Fruit fly (Drosophila melanogaster) S2 (cell line): ENCODE results near the gene DIP-eta.

Experiments used
- CG8478 ChIP-seq: fragments of >200 bp; optimal IDR thresholded peaks from 2 replicates; lab custom pipeline; 2018
- CTCF ChIP-seq, 2 experiments: fragments of >200 bp; optimal IDR thresholded peaks; 2 replicates each; lab custom pipeline; 2018

DNA sequence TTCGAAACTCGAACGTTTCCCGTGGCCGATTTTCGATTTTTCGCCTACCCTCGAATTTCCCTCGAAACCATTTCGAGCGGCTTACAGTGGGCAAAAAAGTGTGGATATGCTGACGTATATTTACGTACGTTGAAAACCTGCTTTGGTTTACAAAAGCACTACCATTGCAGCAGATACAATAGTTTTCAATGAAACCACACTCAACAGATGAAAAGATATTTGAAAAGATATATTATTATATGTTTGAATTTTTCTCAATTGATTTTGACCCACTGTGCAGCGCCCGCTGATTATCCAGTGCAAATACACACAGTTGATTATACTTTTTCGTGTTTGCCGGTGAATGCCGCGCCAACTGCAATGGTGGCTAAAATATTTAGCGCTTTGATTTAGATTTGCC lies 7.6 kb downstream of the DIP-eta start:
- TF ChIP-seq CTCF (optimal IDR thresholded peaks at IDR 0.05; lab: Kevin White, UChicago) (no peak), CG8478 (lab: Kevin White, UChicago) (no peak)
